Worm (Caenorhabditis elegans): Measurements from ENCODE around the gene K02E7.4.

- no peak for TF ChIP-seq pha-4 (tag; optimal IDR thresholded peaks at IDR 0.05)
- TF ChIP-seq nhr-237 (tag; optimal IDR thresholded peaks at IDR 0.05) = no peak
- no peak for TF ChIP-seq blmp-1 (tag; optimal IDR thresholded peaks at IDR 0.05)
- no peak for TF ChIP-seq lsy-2 (tag; optimal IDR thresholded peaks at IDR 0.05)
- TF ChIP-seq flh-1 (GFP tag; optimal IDR thresholded peaks at IDR 0.05) = no peak
- TF ChIP-seq M03D4.4 (tag; optimal IDR thresholded peaks at IDR 0.05) = no peak
- no peak for TF ChIP-seq tbx-8 (GFP tag; optimal IDR thresholded peaks at IDR 0.05)
- TF ChIP-seq nhr-76 (tag; optimal IDR thresholded peaks at IDR 0.05) = no peak
- TF ChIP-seq snpc-4 (tag; optimal IDR thresholded peaks at IDR 0.05) = no peak
- TF ChIP-seq elt-3 (tag; optimal IDR thresholded peaks at IDR 0.05) = no peak
- no peak for TF ChIP-seq ztf-11 (tag; optimal IDR thresholded peaks at IDR 0.05)
Observed at ce11 chrII:1072106-1072505, at the start of gene K02E7.4.
